Fruit fly (Drosophila melanogaster) whole organism, prepupa: Measurements from ENCODE around the gene mgr.

Experiments
- Blimp-1 ChIP-seq: fragments of 200-800 bp; sonication (Bioruptor generic); optimal IDR thresholded peaks from 3 replicates; lab custom pipeline; 2017; ENCODE audit warnings: missing biosample characterization, missing genetic modification characterization, mild to moderate bottlenecking, moderate library complexity, missing genetic modification reagents
- CG10631 ChIP-seq: fragments of 200-800 bp; sonication (Bioruptor generic); optimal IDR thresholded peaks from 2 replicates; lab custom pipeline; 2016; ENCODE audit warnings: missing biosample characterization, missing genetic modification characterization
- CG10669 ChIP-seq: fragments of 200-800 bp; sonication (Bioruptor generic); optimal IDR thresholded peaks from 3 replicates; lab custom pipeline; 2018; ENCODE audit warnings: missing biosample characterization, mild to moderate bottlenecking, missing genetic modification characterization, moderate library complexity
- CG11294 ChIP-seq: fragments of 200-800 bp; sonication (Bioruptor generic); IDR thresholded peaks from 2 replicates; pipeline ENCODE4 v1.3.6; 2022; ENCODE audit warnings: missing biosample characterization, missing genetic modification characterization
- CG11762 ChIP-seq: fragments of 200-800 bp; sonication (Bioruptor generic); optimal IDR thresholded peaks from 3 replicates; lab custom pipeline; 2016; ENCODE audit warnings: missing biosample characterization, missing genetic modification characterization; ENCODE audit not compliant: insufficient read depth
- CG11902 ChIP-seq: fragments of 200-800 bp; sonication (Bioruptor generic); optimal IDR thresholded peaks from 3 replicates; lab custom pipeline; 2016; ENCODE audit warnings: missing biosample characterization, missing genetic modification characterization
- CG15336 ChIP-seq: fragments of 200-800 bp; sonication (Bioruptor generic); IDR thresholded peaks from 2 replicates; pipeline ENCODE4 v1.3.6; 2022; ENCODE audit warnings: missing biosample characterization, missing genetic modification characterization
- CG1621 ChIP-seq: fragments of 200-800 bp; sonication (Bioruptor generic); optimal IDR thresholded peaks from 3 replicates; lab custom pipeline; 2018; ENCODE audit warnings: missing biosample characterization, mild to moderate bottlenecking, missing genetic modification characterization
- CG3032 ChIP-seq: fragments of 200-800 bp; optimal IDR thresholded peaks from 2 replicates; lab custom pipeline; 2019; ENCODE audit warnings: missing biosample characterization, mild to moderate bottlenecking, missing genetic modification characterization, moderate library complexity
- CG32006 ChIP-seq: fragments of 200-800 bp; sonication (Bioruptor generic); optimal IDR thresholded peaks from 3 replicates; lab custom pipeline; 2017; ENCODE audit warnings: missing biosample characterization, mild to moderate bottlenecking, missing genetic modification characterization
- CG34406 ChIP-seq: fragments of 200-800 bp; sonication (Bioruptor generic); optimal IDR thresholded peaks from 3 replicates; lab custom pipeline; 2016; ENCODE audit warnings: missing biosample characterization, missing genetic modification characterization
- CG3919 ChIP-seq: fragments of 200-800 bp; sonication (Bioruptor generic); optimal IDR thresholded peaks from 3 replicates; lab custom pipeline; 2016; ENCODE audit warnings: missing biosample characterization, missing genetic modification characterization
- CG4318 ChIP-seq: fragments of 200-800 bp; sonication (Bioruptor generic); optimal IDR thresholded peaks from 3 replicates; lab custom pipeline; 2017; ENCODE audit warnings: missing biosample characterization, mild to moderate bottlenecking, missing genetic modification characterization
- CG6163 ChIP-seq: fragments of 200-800 bp; sonication (Bioruptor generic); IDR thresholded peaks from 3 replicates; pipeline ENCODE4 v1.3.6; 2022; ENCODE audit warnings: missing biosample characterization, missing genetic modification characterization
- CG6276 ChIP-seq: fragments of 200-800 bp; sonication (Bioruptor generic); optimal IDR thresholded peaks from 2 replicates; lab custom pipeline; 2017; ENCODE audit warnings: missing biosample characterization, mild to moderate bottlenecking, missing genetic modification characterization
- CG6792 ChIP-seq: fragments of 200-800 bp; sonication (Bioruptor generic); optimal IDR thresholded peaks from 3 replicates; lab custom pipeline; 2016; ENCODE audit warnings: missing biosample characterization, missing genetic modification characterization
- CG6808 ChIP-seq: fragments of 200-800 bp; sonication (Bioruptor generic); optimal IDR thresholded peaks from 3 replicates; lab custom pipeline; 2017; ENCODE audit warnings: missing biosample characterization, missing genetic modification characterization, mild to moderate bottlenecking, moderate library complexity, missing genetic modification reagents
- CG7368 ChIP-seq: fragments of 200-800 bp; sonication (Bioruptor generic); optimal IDR thresholded peaks from 3 replicates; lab custom pipeline; 2016; ENCODE audit warnings: missing biosample characterization, missing genetic modification characterization
- CG8119 ChIP-seq: fragments of 200-800 bp; sonication (Bioruptor generic); IDR thresholded peaks from 3 replicates; pipeline ENCODE4 v1.3.6; 2022; ENCODE audit warnings: missing biosample characterization, missing genetic modification characterization
- CG8319 ChIP-seq: fragments of 200-800 bp; sonication (Bioruptor generic); optimal IDR thresholded peaks from 3 replicates; lab custom pipeline; 2016; ENCODE audit warnings: missing biosample characterization, missing genetic modification characterization
- CG8632 ChIP-seq: fragments of 200-800 bp; sonication (Bioruptor generic); optimal IDR thresholded peaks from 3 replicates; lab custom pipeline; 2016; ENCODE audit warnings: missing biosample characterization, missing genetic modification characterization
- CG9139 ChIP-seq: fragments of 200-800 bp; sonication (Bioruptor generic); optimal IDR thresholded peaks from 3 replicates; lab custom pipeline; 2017; ENCODE audit warnings: missing biosample characterization, mild to moderate bottlenecking, missing genetic modification characterization
- Eip75B ChIP-seq: fragments of 200-800 bp; sonication (Bioruptor generic); optimal IDR thresholded peaks from 3 replicates; lab custom pipeline; 2016; ENCODE audit warnings: missing biosample characterization, missing genetic modification characterization
- Eip78C ChIP-seq: fragments of 200-800 bp; sonication (Bioruptor generic); peaks from one replicate; lab custom pipeline; 2016; ENCODE audit warnings: missing biosample characterization, missing genetic modification characterization
- Eip93F ChIP-seq: fragments of 200-800 bp; sonication (Bioruptor generic); optimal IDR thresholded peaks from 2 replicates; lab custom pipeline; 2016; ENCODE audit warnings: missing biosample characterization, mild to moderate bottlenecking, missing genetic modification characterization
- Ets21C ChIP-seq: fragments of 200-800 bp; sonication (Bioruptor generic); optimal IDR thresholded peaks from 3 replicates; lab custom pipeline; 2016; ENCODE audit warnings: missing biosample characterization, missing genetic modification characterization
- Ets96B ChIP-seq: fragments of 200-800 bp; optimal IDR thresholded peaks from 2 replicates; lab custom pipeline; 2019; ENCODE audit warnings: missing biosample characterization, mild to moderate bottlenecking, missing genetic modification characterization, moderate library complexity
- Gug ChIP-seq: fragments of 200-800 bp; sonication (Bioruptor generic); IDR thresholded peaks from 2 replicates; pipeline ENCODE4 v1.3.6; 2022; ENCODE audit warnings: missing biosample characterization, missing genetic modification characterization
- Hr39 ChIP-seq: fragments of 200-800 bp; sonication (Bioruptor generic); optimal IDR thresholded peaks from 2 replicates; lab custom pipeline; 2016; ENCODE audit warnings: missing biosample characterization, missing genetic modification characterization
- Hr4 ChIP-seq: fragments of 200-800 bp; sonication (Bioruptor generic); optimal IDR thresholded peaks from 3 replicates; lab custom pipeline; 2016; ENCODE audit warnings: missing biosample characterization, missing genetic modification characterization
- Lpt ChIP-seq: fragments of 200-800 bp; sonication (Bioruptor generic); optimal IDR thresholded peaks from 3 replicates; lab custom pipeline; 2016; ENCODE audit warnings: missing biosample characterization, missing genetic modification characterization
- OdsH ChIP-seq: fragments of 200-800 bp; sonication (Bioruptor generic); optimal IDR thresholded peaks from 3 replicates; lab custom pipeline; 2016; ENCODE audit warnings: missing biosample characterization, missing genetic modification characterization
- Smox ChIP-seq: fragments of 200-800 bp; sonication (Bioruptor generic); optimal IDR thresholded peaks from 3 replicates; lab custom pipeline; 2016; ENCODE audit warnings: missing biosample characterization, missing genetic modification characterization
- Sox15 ChIP-seq: fragments of 200-800 bp; sonication (Bioruptor generic); optimal IDR thresholded peaks from 3 replicates; lab custom pipeline; 2016; ENCODE audit warnings: missing biosample characterization, missing genetic modification characterization
- achi ChIP-seq: fragments of 200-800 bp; sonication (Bioruptor generic); optimal IDR thresholded peaks from 3 replicates; lab custom pipeline; 2016; ENCODE audit warnings: missing biosample characterization, missing genetic modification characterization
- acj6 ChIP-seq: fragments of 200-800 bp; sonication (Bioruptor generic); optimal IDR thresholded peaks from 3 replicates; lab custom pipeline; 2016; ENCODE audit warnings: missing biosample characterization, missing genetic modification characterization
- cyc ChIP-seq: fragments of 200-800 bp; sonication (Bioruptor generic); optimal IDR thresholded peaks from 3 replicates; lab custom pipeline; 2016; ENCODE audit warnings: missing biosample characterization, missing genetic modification characterization
- dac ChIP-seq: fragments of 200-800 bp; sonication (Bioruptor generic); optimal IDR thresholded peaks from 2 replicates; lab custom pipeline; 2017; ENCODE audit warnings: missing biosample characterization, mild to moderate bottlenecking, missing genetic modification characterization
- dsx ChIP-seq: fragments of 200-800 bp; optimal IDR thresholded peaks from 3 replicates; lab custom pipeline; 2019; ENCODE audit warnings: missing biosample characterization, mild to moderate bottlenecking, missing genetic modification characterization, moderate library complexity; ENCODE audit not compliant: poor library complexity, severe bottlenecking
- eg ChIP-seq: fragments of 200-800 bp; sonication (Bioruptor generic); IDR thresholded peaks from 3 replicates; pipeline ENCODE4 v1.3.6; 2022; ENCODE audit warnings: missing biosample characterization, missing genetic modification characterization
- esn ChIP-seq: fragments of 200-800 bp; sonication (Bioruptor generic); optimal IDR thresholded peaks from 2 replicates; lab custom pipeline; 2016; ENCODE audit warnings: missing biosample characterization, mild to moderate bottlenecking, missing genetic modification characterization, moderate library complexity
- fd59A ChIP-seq: fragments of 200-800 bp; sonication (Bioruptor generic); optimal IDR thresholded peaks from 2 replicates; lab custom pipeline; 2017; ENCODE audit warnings: missing biosample characterization, mild to moderate bottlenecking, missing genetic modification characterization, missing genetic modification reagents
- fd85E ChIP-seq: fragments of 200-800 bp; sonication (Bioruptor generic); optimal IDR thresholded peaks from 3 replicates; lab custom pipeline; 2016; ENCODE audit warnings: missing biosample characterization, missing genetic modification characterization
- lz ChIP-seq: fragments of 200-800 bp; sonication (Bioruptor generic); optimal IDR thresholded peaks from 3 replicates; lab custom pipeline; 2016; ENCODE audit warnings: missing biosample characterization, missing genetic modification characterization
- net ChIP-seq: fragments of 200-800 bp; sonication (Bioruptor generic); optimal IDR thresholded peaks from 3 replicates; lab custom pipeline; 2016; ENCODE audit warnings: missing biosample characterization, missing genetic modification characterization
- pdm3 ChIP-seq: fragments of 200-800 bp; sonication (Bioruptor generic); optimal IDR thresholded peaks from 3 replicates; lab custom pipeline; 2016; ENCODE audit warnings: missing biosample characterization, missing genetic modification characterization
- salr ChIP-seq, 2 experiments: fragments of 200-800 bp; sonication (Bioruptor generic); optimal IDR thresholded peaks; 3 replicates each; lab custom pipeline; 2016 to 2018; ENCODE audit warnings: missing biosample characterization in 2 of 2, missing genetic modification characterization in 2 of 2, mild to moderate bottlenecking in 1 of 2
- spab ChIP-seq: fragments of 200-800 bp; sonication (Bioruptor generic); optimal IDR thresholded peaks from 2 replicates; lab custom pipeline; 2017; ENCODE audit warnings: missing biosample characterization, mild to moderate bottlenecking, missing genetic modification characterization, missing genetic modification reagents
- ss ChIP-seq, 2 experiments: fragments of 200-800 bp; sonication (Bioruptor generic); optimal IDR thresholded peaks; 2 replicates in 1 of 2; 3 replicates in 1 of 2; lab custom pipeline; 2017 to 2018; ENCODE audit warnings: mild to moderate bottlenecking in 2 of 2, missing biosample characterization in 2 of 2, missing genetic modification characterization in 2 of 2, moderate library complexity in 1 of 2
- svp ChIP-seq: fragments of 200-800 bp; sonication (Bioruptor generic); peaks from one replicate; lab custom pipeline; 2016; ENCODE audit warnings: missing biosample characterization, missing genetic modification characterization
- topi ChIP-seq: fragments of 200-800 bp; sonication (Bioruptor generic); optimal IDR thresholded peaks from 3 replicates; lab custom pipeline; 2016; ENCODE audit warnings: missing biosample characterization, missing genetic modification characterization
- vri ChIP-seq: fragments of 200-800 bp; sonication (Bioruptor generic); optimal IDR thresholded peaks from 3 replicates; lab custom pipeline; 2016; ENCODE audit warnings: missing biosample characterization, mild to moderate bottlenecking, missing genetic modification characterization

mgr gene

dm6 chr3R:11409667-11410137 is at the start of gene mgr, which contains the start of gene Irbp:
mgr (minus strand) TSS chr3R:11409875.
Irbp (plus strand) TSS chr3R:11410047.
- TF ChIP-seq salr (GFP tag; optimal IDR thresholded peaks at IDR 0.05; lab: Kevin White, UChicago) (no peak), Blimp-1 (GFP tag; lab: Kevin White, UChicago) (peak; percentile 62), CG8119 (GFP tag; lab: Robert Waterston, UW) (peak; percentile 85), svp (GFP tag; lab: Kevin White, UChicago) (peak; percentile 92), CG11294 (GFP tag; lab: Robert Waterston, UW) (peak; percentile 82), esn (GFP tag; lab: Kevin White, UChicago) (peak; percentile 83), Ets96B (tag; lab: Kevin White, UChicago) (peak; percentile 71), CG8632 (GFP tag; lab: Kevin White, UChicago) (peak; percentile 84), OdsH (GFP tag; lab: Kevin White, UChicago) (peak; percentile 85), Sox15 (GFP tag; lab: Kevin White, UChicago) (peak; percentile 65), CG15336 (GFP tag; lab: Robert Waterston, UW) (no peak; the same call in none of the 2 replicates), CG3032 (tag; lab: Kevin White, UChicago) (peak; percentile 90), CG8319 (GFP tag; lab: Kevin White, UChicago) (peak; percentile 60), net (GFP tag; lab: Kevin White, UChicago) (peak; percentile 77), CG3919 (peak; percentile 85), dsx (GFP tag; lab: Kevin White, UChicago) (peak; percentile 86), CG32006 (GFP tag; lab: Kevin White, UChicago) (peak; percentile 87), CG1621 (tag; lab: Kevin White, UChicago) (peak; percentile 69), CG7368 (GFP tag; lab: Kevin White, UChicago) (peak; percentile 66), fd85E (no peak), cyc (peak; percentile 60), CG9139 (GFP tag; lab: Kevin White, UChicago) (peak; percentile 68), CG6163 (GFP tag; lab: Robert Waterston, UW) (peak; percentile 89), achi (GFP tag; lab: Kevin White, UChicago) (peak; percentile 90), fd59A (peak; percentile 54), Hr39 (GFP tag; lab: Kevin White, UChicago) (no peak), Lpt (GFP tag; lab: Kevin White, UChicago) (peak; percentile 59), CG10669 (peak; percentile 84), Hr4 (no peak), pdm3 (GFP tag; lab: Kevin White, UChicago) (no peak), CG4318 (GFP tag; lab: Kevin White, UChicago) (no peak), dac (GFP tag; lab: Kevin White, UChicago) (peak; percentile 78), spab (GFP tag; lab: Kevin White, UChicago) (no peak), Ets21C (peak; percentile 49), vri (no peak), CG11762 (GFP tag; lab: Kevin White, UChicago) (peak; percentile 76), Eip78C (GFP tag; lab: Kevin White, UChicago) (no peak), CG10631 (peak; percentile 92), acj6 (peak; percentile 84), Smox (GFP tag; lab: Kevin White, UChicago) (no peak), Eip75B (GFP tag; lab: Kevin White, UChicago) (no peak), eg (GFP tag; lab: Robert Waterston, UW) (peak; percentile 90), Eip93F (no peak), topi (GFP tag; lab: Kevin White, UChicago) (peak; percentile 76), CG6808 (GFP tag; lab: Kevin White, UChicago) (no peak), CG6276 (GFP tag; lab: Kevin White, UChicago) (no peak), lz (GFP tag; lab: Kevin White, UChicago) (peak; percentile 75), CG34406 (GFP tag; lab: Kevin White, UChicago) (peak; percentile 90), ss (GFP tag; optimal IDR thresholded peaks at IDR 0.05; lab: Kevin White, UChicago) (peak in 1 of 2 experiments; percentile 81), CG11902 (GFP tag; lab: Kevin White, UChicago) (peak; percentile 62), Gug (GFP tag; lab: Robert Waterston, UW) (peak; percentile 91), CG6792 (GFP tag; lab: Kevin White, UChicago) (peak; percentile 79)
